Fruit fly (Drosophila melanogaster) whole organism, embryonic: ENCODE data around the gene CG34278.
A peak's percentile ranks its signal among the peaks of the same experiment; 100 is the strongest.

Experiments
- ATbp ChIP-seq: fragments of 200-800 bp; sonication (Bioruptor generic); optimal IDR thresholded peaks from 2 replicates; lab custom pipeline; 2017; ENCODE audit warnings: missing biosample characterization, mild to moderate bottlenecking, missing genetic modification characterization, missing genetic modification reagents
- Asciz ChIP-seq: fragments of 200-800 bp; sonication (Bioruptor generic); optimal IDR thresholded peaks from 2 replicates; lab custom pipeline; 2017; ENCODE audit warnings: missing biosample characterization, mild to moderate bottlenecking, missing genetic modification characterization, missing genetic modification reagents
- Awh ChIP-seq: fragments of 200-800 bp; sonication (Bioruptor generic); IDR thresholded peaks from 2 replicates; pipeline ENCODE4, ENCODE4 v1.3.6; 2022; ENCODE audit warnings: missing biosample characterization, missing genetic modification characterization
- CG10366 ChIP-seq: fragments of 200-800 bp; sonication (Bioruptor generic); IDR thresholded peaks from 2 replicates; pipeline ENCODE4 v1.3.6; 2022; ENCODE audit warnings: missing biosample characterization, missing genetic modification characterization
- CG10431 ChIP-seq: fragments of 200-800 bp; sonication (Bioruptor generic); optimal IDR thresholded peaks from 3 replicates; lab custom pipeline; 2018; ENCODE audit warnings: missing biosample characterization, mild to moderate bottlenecking, missing genetic modification characterization
- CG11504 ChIP-seq: fragments of 200-800 bp; sonication (Bioruptor generic); optimal IDR thresholded peaks from 3 replicates; lab custom pipeline; 2019; ENCODE audit warnings: missing biosample characterization, mild to moderate bottlenecking, missing genetic modification characterization, moderate library complexity
- CG12236 ChIP-seq: fragments of 200-800 bp; sonication (Bioruptor generic); optimal IDR thresholded peaks from 2 replicates; lab custom pipeline; 2016; ENCODE audit warnings: missing biosample characterization, missing genetic modification characterization
- CG15514 ChIP-seq: fragments of 200-800 bp; sonication (Bioruptor generic); optimal IDR thresholded peaks from 3 replicates; lab custom pipeline; 2017; ENCODE audit warnings: missing biosample characterization, missing genetic modification characterization, mild to moderate bottlenecking, moderate library complexity, missing genetic modification reagents
- CG15696 ChIP-seq: fragments of 200-800 bp; sonication (Bioruptor generic); optimal IDR thresholded peaks from 2 replicates; lab custom pipeline; 2019; ENCODE audit warnings: missing biosample characterization, mild to moderate bottlenecking, missing genetic modification characterization, moderate library complexity
- CG1602 ChIP-seq: fragments of 200-800 bp; sonication (Bioruptor generic); optimal IDR thresholded peaks from 3 replicates; lab custom pipeline; 2016; ENCODE audit warnings: missing biosample characterization, missing genetic modification characterization
- CG1603 ChIP-seq: fragments of 200-800 bp; sonication (Bioruptor generic); optimal IDR thresholded peaks from 2 replicates; lab custom pipeline; 2019; ENCODE audit warnings: missing biosample characterization, mild to moderate bottlenecking, missing genetic modification characterization, moderate library complexity
- CG1647 ChIP-seq: fragments of 200-800 bp; sonication (Bioruptor generic); optimal IDR thresholded peaks from 3 replicates; lab custom pipeline; 2016; ENCODE audit warnings: missing biosample characterization, missing genetic modification characterization
- CG16815 ChIP-seq: fragments of 200-800 bp; sonication (Bioruptor generic); optimal IDR thresholded peaks from 3 replicates; lab custom pipeline; 2017; ENCODE audit warnings: missing biosample characterization, mild to moderate bottlenecking, missing genetic modification characterization
- CG2120 ChIP-seq: fragments of 200-800 bp; sonication (Bioruptor generic); optimal IDR thresholded peaks from 3 replicates; lab custom pipeline; 2016; ENCODE audit warnings: missing biosample characterization, missing genetic modification characterization
- CG2889 ChIP-seq: fragments of 200-800 bp; sonication (Bioruptor generic); IDR thresholded peaks from 3 replicates; pipeline ENCODE4 v1.3.6; 2022; ENCODE audit warnings: missing biosample characterization, missing genetic modification characterization
- CG3407 ChIP-seq: fragments of 200-800 bp; sonication (Bioruptor generic); optimal IDR thresholded peaks from 2 replicates; lab custom pipeline; 2018; ENCODE audit warnings: missing biosample characterization, mild to moderate bottlenecking, missing genetic modification characterization
- CG43689 ChIP-seq: fragments of 200-800 bp; sonication (Bioruptor generic); IDR thresholded peaks from 2 replicates; pipeline ENCODE4 v1.3.6; 2022; ENCODE audit warnings: missing biosample characterization, missing genetic modification characterization
- CG6689 ChIP-seq: fragments of 200-800 bp; sonication (Bioruptor generic); IDR thresholded peaks from 2 replicates; pipeline ENCODE4 v1.3.6; 2022; ENCODE audit warnings: missing biosample characterization, missing genetic modification characterization
- CG7372 ChIP-seq: fragments of 200-800 bp; sonication (Bioruptor generic); IDR thresholded peaks from 2 replicates; pipeline ENCODE4 v1.3.6; 2022; ENCODE audit warnings: missing biosample characterization, missing genetic modification characterization
- CG8388 ChIP-seq: fragments of 200-800 bp; sonication (Bioruptor generic); optimal IDR thresholded peaks from 2 replicates; lab custom pipeline; 2019; ENCODE audit warnings: missing biosample characterization, mild to moderate bottlenecking, missing genetic modification characterization, moderate library complexity
- CG8478 ChIP-seq: fragments of >200 bp; optimal IDR thresholded peaks from 2 replicates; lab custom pipeline; 2018
- CG8924 ChIP-seq: fragments of 200-800 bp; optimal IDR thresholded peaks from 3 replicates; lab custom pipeline; 2019; ENCODE audit warnings: missing biosample characterization, mild to moderate bottlenecking, missing genetic modification characterization, moderate library complexity
- Camta ChIP-seq: fragments of 200-800 bp; sonication (Bioruptor generic); optimal IDR thresholded peaks from 2 replicates; lab custom pipeline; 2016; ENCODE audit warnings: missing biosample characterization, missing genetic modification characterization
- Deaf1 ChIP-seq: fragments of 200-800 bp; optimal IDR thresholded peaks from 3 replicates; lab custom pipeline; 2019; ENCODE audit warnings: missing biosample characterization, mild to moderate bottlenecking, missing genetic modification characterization, moderate library complexity
- Dll ChIP-seq: fragments of 200-800 bp; sonication (Bioruptor generic); IDR thresholded peaks from 4 replicates; pipeline ENCODE4 v1.3.6; 2022; ENCODE audit warnings: missing biosample characterization, missing genetic modification characterization; ENCODE audit not compliant: partially characterized antibody
- E2f1 ChIP-seq: fragments of 200-800 bp; sonication (Bioruptor generic); IDR thresholded peaks from 2 replicates; pipeline ENCODE4 v1.3.6; 2022; ENCODE audit warnings: missing biosample characterization, missing genetic modification characterization
- Hmr ChIP-seq: fragments of 200-800 bp; sonication (Bioruptor generic); optimal IDR thresholded peaks from 3 replicates; lab custom pipeline; 2017; ENCODE audit warnings: mild to moderate bottlenecking, missing biosample characterization, missing genetic modification reagents, missing genetic modification characterization
- Hr3 ChIP-seq: fragments of 200-800 bp; sonication (Bioruptor generic); optimal IDR thresholded peaks from 3 replicates; lab custom pipeline; 2016; ENCODE audit warnings: missing biosample characterization, missing genetic modification characterization
- Hsf ChIP-seq: fragments of 200-800 bp; sonication (Bioruptor generic); optimal IDR thresholded peaks from 3 replicates; lab custom pipeline; 2016; ENCODE audit warnings: missing biosample characterization, missing genetic modification characterization
- Mad ChIP-seq: fragments of 200-800 bp; sonication (Bioruptor generic); optimal IDR thresholded peaks from 2 replicates; lab custom pipeline; 2016; ENCODE audit warnings: missing biosample characterization, missing genetic modification characterization
- Med ChIP-seq: fragments of 200-800 bp; sonication (Bioruptor generic); peaks from one replicate; lab custom pipeline; 2016; ENCODE audit warnings: missing biosample characterization, missing genetic modification characterization, mild to moderate bottlenecking, inconsistent platforms, moderate library complexity
- Mes4 ChIP-seq: fragments of 200-800 bp; sonication (Bioruptor generic); optimal IDR thresholded peaks from 2 replicates; lab custom pipeline; 2016; ENCODE audit warnings: missing biosample characterization, missing genetic modification characterization
- Six4 ChIP-seq: fragments of 200-800 bp; sonication (Bioruptor generic); optimal IDR thresholded peaks from 2 replicates; lab custom pipeline; 2016; ENCODE audit warnings: missing biosample characterization, missing genetic modification characterization
- Spps ChIP-seq: fragments of 200-800 bp; sonication (Bioruptor generic); optimal IDR thresholded peaks from 2 replicates; lab custom pipeline; 2018; ENCODE audit warnings: missing biosample characterization, mild to moderate bottlenecking, missing genetic modification characterization
- Stat92E ChIP-seq, 3 experiments: fragments of >200 bp in 2 of 3; fragments of 200-800 bp in 1 of 3; sonication (Bioruptor generic) in 1 of 3; optimal IDR thresholded peaks; 2 replicates each; lab custom pipeline; 2017 to 2019; ENCODE audit warnings: missing biosample characterization in 3 of 3, missing genetic modification characterization in 3 of 3, mild to moderate bottlenecking in 1 of 3, moderate library complexity in 1 of 3
- ac ChIP-seq: fragments of 200-800 bp; sonication (Bioruptor generic); optimal IDR thresholded peaks from 3 replicates; lab custom pipeline; 2017; ENCODE audit warnings: missing biosample characterization, mild to moderate bottlenecking, missing genetic modification characterization
- ash1 ChIP-seq: fragments of 200-800 bp; sonication (Bioruptor generic); optimal IDR thresholded peaks from 2 replicates; lab custom pipeline; 2018; ENCODE audit warnings: missing biosample characterization, mild to moderate bottlenecking, missing genetic modification characterization
- bbx ChIP-seq: fragments of 200-800 bp; sonication (Bioruptor generic); IDR thresholded peaks from 2 replicates; pipeline ENCODE4 v1.3.6; 2022; ENCODE audit warnings: missing biosample characterization, missing genetic modification characterization; ENCODE audit not compliant: partially characterized antibody
- bsh ChIP-seq, 2 experiments: fragments of 200-800 bp; sonication (Bioruptor generic); optimal IDR thresholded peaks; 2 replicates each; lab custom pipeline; 2017 to 2018; ENCODE audit warnings: mild to moderate bottlenecking in 2 of 2, missing biosample characterization in 2 of 2, missing genetic modification characterization in 2 of 2, moderate library complexity in 1 of 2
- da ChIP-seq: fragments of 200-800 bp; sonication (Bioruptor generic); optimal IDR thresholded peaks from 2 replicates; lab custom pipeline; 2016; ENCODE audit warnings: missing biosample characterization, missing genetic modification characterization
- dm ChIP-seq: fragments of 200-800 bp; sonication (Bioruptor generic); optimal IDR thresholded peaks from 3 replicates; lab custom pipeline; 2016; ENCODE audit warnings: missing biosample characterization, missing genetic modification characterization
- lab ChIP-seq: fragments of 200-800 bp; sonication (Bioruptor generic); optimal IDR thresholded peaks from 3 replicates; lab custom pipeline; 2017; ENCODE audit warnings: missing biosample characterization, missing genetic modification characterization, mild to moderate bottlenecking, moderate library complexity, missing genetic modification reagents
- lola ChIP-seq, 3 experiments: fragments of >200 bp in 2 of 3; fragments of 200-800 bp in 1 of 3; sonication (Bioruptor generic) in 1 of 3; optimal IDR thresholded peaks; 2 replicates each; lab custom pipeline; 2017 to 2019; ENCODE audit warnings: missing biosample characterization in 3 of 3, missing genetic modification characterization in 3 of 3, mild to moderate bottlenecking in 1 of 3, moderate library complexity in 1 of 3
- pnt ChIP-seq: fragments of 200-800 bp; sonication (Bioruptor generic); optimal IDR thresholded peaks from 3 replicates; lab custom pipeline; 2016; ENCODE audit warnings: missing biosample characterization, missing genetic modification characterization
- sens ChIP-seq: fragments of 200-800 bp; sonication (Bioruptor generic); peaks from one replicate; lab custom pipeline; 2016; ENCODE audit warnings: missing biosample characterization, missing genetic modification characterization
- stc ChIP-seq: fragments of 200-800 bp; sonication (Bioruptor generic); IDR thresholded peaks from 2 replicates; pipeline ENCODE4 v1.3.6; 2022; ENCODE audit warnings: missing biosample characterization, missing genetic modification characterization
- tna ChIP-seq: fragments of 200-800 bp; sonication (Bioruptor generic); IDR thresholded peaks from 2 replicates; pipeline ENCODE4 v1.3.6; 2022; ENCODE audit warnings: missing biosample characterization, missing genetic modification characterization; ENCODE audit not compliant: partially characterized antibody
- tx ChIP-seq: fragments of 200-800 bp; sonication (Bioruptor generic); optimal IDR thresholded peaks from 2 replicates; lab custom pipeline; 2016; ENCODE audit warnings: missing biosample characterization, missing genetic modification characterization
- vvl ChIP-seq: fragments of 200-800 bp; sonication (Bioruptor generic); IDR thresholded peaks from 2 replicates; pipeline ENCODE4 v1.3.6; 2022; ENCODE audit warnings: missing biosample characterization, missing genetic modification characterization
- wdn ChIP-seq: fragments of 200-800 bp; sonication (Bioruptor generic); IDR thresholded peaks from 2 replicates; pipeline ENCODE4 v1.3.6; 2022; ENCODE audit warnings: missing biosample characterization, missing genetic modification characterization
- zfh2 ChIP-seq: fragments of 200-800 bp; sonication (Bioruptor generic); optimal IDR thresholded peaks from 2 replicates; lab custom pipeline; 2016; ENCODE audit warnings: missing biosample characterization, missing genetic modification characterization

The CG34278 gene

dm6 chr3R:17072526-17073114 is 47.6 kb upstream of the CG34278 start, which contains the start of the genes Ns1 and mRpS11 (continued):
- TF ChIP-seq dm (GFP tag; lab: Kevin White, UChicago) (peak; percentile 99), CG15696 (tag; lab: Kevin White, UChicago) (no peak), ash1 (no peak), zfh2 (peak; percentile 52), Asciz (GFP tag; lab: Kevin White, UChicago) (no peak), CG43689 (GFP tag; lab: Robert Waterston, UW) (no peak), tna (no peak), lola (GFP tag; optimal IDR thresholded peaks at IDR 0.05; lab: Kevin White, UChicago) (no peak), ATbp (GFP tag; lab: Kevin White, UChicago) (no peak), CG2120 (GFP tag; lab: Kevin White, UChicago) (peak; percentile 60), Awh (GFP tag; lab: Robert Waterston, UW) (no peak), vvl (GFP tag; lab: Robert Waterston, UW) (peak; percentile 60), Mes4 (GFP tag; lab: Kevin White, UChicago) (peak; percentile 21), tx (GFP tag; lab: Kevin White, UChicago) (peak; percentile 33), CG6689 (GFP tag; lab: Robert Waterston, UW) (no peak), CG11504 (no peak), Six4 (no peak), CG10431 (GFP tag; lab: Kevin White, UChicago) (no peak), pnt (GFP tag; lab: Kevin White, UChicago) (no peak), Dll (no peak), bbx (peak; percentile 40; the same call in 1 of the 2 replicates), stc (GFP tag; lab: Robert Waterston, UW) (no peak), lab (GFP tag; lab: Kevin White, UChicago) (no peak), Spps (tag; lab: Kevin White, UChicago) (no peak), CG10366 (GFP tag; lab: Robert Waterston, UW) (no peak), bsh (GFP tag; optimal IDR thresholded peaks at IDR 0.05; lab: Kevin White, UChicago) (no peak), CG7372 (GFP tag; lab: Robert Waterston, UW) (no peak), CG15514 (GFP tag; lab: Kevin White, UChicago) (peak; percentile 79), CG1602 (peak; percentile 4), Stat92E (GFP tag; optimal IDR thresholded peaks at IDR 0.05; lab: Kevin White, UChicago) (peak in 1 of 3 experiments; percentile 27), CG8388 (GFP tag; lab: Kevin White, UChicago) (no peak), ac (GFP tag; lab: Kevin White, UChicago) (no peak), CG16815 (GFP tag; lab: Kevin White, UChicago) (no peak), CG1647 (GFP tag; lab: Kevin White, UChicago) (no peak), Camta (GFP tag; lab: Kevin White, UChicago) (no peak), Hsf (GFP tag; lab: Kevin White, UChicago) (peak; percentile 35), da (no peak), CG2889 (GFP tag; lab: Robert Waterston, UW) (no peak), Deaf1 (tag; lab: Kevin White, UChicago) (no peak), Hr3 (GFP tag; lab: Kevin White, UChicago) (peak; percentile 19), sens (GFP tag; lab: Kevin White, UChicago) (peak; percentile 66), Med (GFP tag; lab: Kevin White, UChicago) (peak; percentile 94), CG12236 (GFP tag; lab: Kevin White, UChicago) (no peak), CG3407 (GFP tag; lab: Kevin White, UChicago) (no peak), wdn (GFP tag; lab: Robert Waterston, UW) (no peak), CG8924 (tag; lab: Kevin White, UChicago) (peak; percentile 5), CG8478 (lab: Kevin White, UChicago) (no peak), CG1603 (peak; percentile 78), E2f1 (GFP tag; lab: Robert Waterston, UW) (no peak), Mad (peak; percentile 13), Hmr (GFP tag; lab: Kevin White, UChicago) (peak; percentile 39)
